Fruit fly (Drosophila melanogaster): ENCODE results near the gene CRMP.

CRMP gene

DNA sequence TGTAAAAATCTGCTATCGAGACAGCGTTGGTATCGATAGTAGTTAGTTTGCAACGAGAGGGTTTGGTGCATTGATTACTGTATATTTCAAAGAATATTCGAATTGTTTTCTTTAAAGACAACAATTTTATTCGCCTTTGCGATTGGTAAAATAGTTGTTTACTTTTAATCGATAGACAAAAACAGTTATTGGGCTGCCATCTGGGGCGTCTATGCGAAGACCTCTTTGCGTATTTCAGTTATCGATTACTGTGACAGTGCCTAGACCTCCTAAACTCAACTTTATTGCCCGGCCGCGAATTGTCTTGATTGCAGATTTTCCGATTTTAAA, 42.2 kb downstream of the CRMP start, which contains the start of gene Atu (continued):
- TF ChIP-seq bbx (GFP tag; IDR thresholded peaks at IDR 0.05; ENCODE audit: partially characterized antibody) = peak; percentile 83
- no peak for TF ChIP-seq Bdp1 (GFP tag; optimal IDR thresholded peaks at IDR 0.05)
- TF ChIP-seq mld (GFP tag; IDR thresholded peaks at IDR 0.05; ENCODE audit: partially characterized antibody) = peak; percentile 42; the same call in 1 of the 3 replicates
- no peak for TF ChIP-seq az2 (GFP tag; optimal IDR thresholded peaks at IDR 0.05)
- no peak for TF ChIP-seq aop (GFP tag; IDR thresholded peaks at IDR 0.05)
- TF ChIP-seq GATAe (GFP tag; conservative IDR thresholded peaks at IDR 0.05) = no peak
- peak; percentile 88 for TF ChIP-seq CHES-1-like (GFP tag; optimal IDR thresholded peaks at IDR 0.05)
- no peak for TF ChIP-seq ci (GFP tag; IDR thresholded peaks at IDR 0.05)
- no peak for TF ChIP-seq run (tag; optimal IDR thresholded peaks at IDR 0.05)
- peak; percentile 56 for TF ChIP-seq CG12391 (tag; optimal IDR thresholded peaks at IDR 0.05)
- no peak for TF ChIP-seq HLH3B (GFP tag; IDR thresholded peaks at IDR 0.05)
- no peak for TF ChIP-seq cwo (GFP tag; optimal IDR thresholded peaks at IDR 0.05)
- peak; percentile 57 for TF ChIP-seq CG17186 (GFP tag; optimal IDR thresholded peaks at IDR 0.05)
- TF ChIP-seq ATbp (GFP tag; optimal IDR thresholded peaks at IDR 0.05) = no peak
- TF ChIP-seq chinmo (GFP tag; IDR thresholded peaks at IDR 0.05; ENCODE audit: partially characterized antibody) = peak; percentile 87
- peak; percentile 43 for TF ChIP-seq ind (GFP tag; optimal IDR thresholded peaks at IDR 0.05)
- no peak for TF ChIP-seq caup (GFP tag; optimal IDR thresholded peaks at IDR 0.05; ENCODE audit: severe bottlenecking)
- no peak for TF ChIP-seq Sox102F (GFP tag; optimal IDR thresholded peaks at IDR 0.05)
- TF ChIP-seq salm (tag; optimal IDR thresholded peaks at IDR 0.05) = no peak
- TF ChIP-seq CG8765 (GFP tag; IDR thresholded peaks at IDR 0.05) = no peak
- peak; percentile 94 for TF ChIP-seq knrl (GFP tag; IDR thresholded peaks at IDR 0.05; ENCODE audit: partially characterized antibody)
- peak; percentile 94 for TF ChIP-seq CG14860 (GFP tag; IDR thresholded peaks at IDR 0.05; ENCODE audit: partially characterized antibody)
- no peak for TF ChIP-seq Hey (tag; optimal IDR thresholded peaks at IDR 0.05)
- TF ChIP-seq lov (optimal IDR thresholded peaks at IDR 0.05) = no peak
- no peak for TF ChIP-seq lov (GFP tag; IDR thresholded peaks at IDR 0.05)
- TF ChIP-seq CG8944 (GFP tag; optimal IDR thresholded peaks at IDR 0.05) = no peak
- TF ChIP-seq CG10543 (GFP tag; optimal IDR thresholded peaks at IDR 0.05) = no peak
- TF ChIP-seq Dbx (GFP tag; IDR thresholded peaks at IDR 0.05) = no peak
- no peak for TF ChIP-seq CG6272 (GFP tag; IDR thresholded peaks at IDR 0.05)
- TF ChIP-seq sisA (GFP tag; IDR thresholded peaks at IDR 0.05) = no peak
- TF ChIP-seq HmgZ (tag; optimal IDR thresholded peaks at IDR 0.05) = peak; percentile 79
- TF ChIP-seq Six4 (GFP tag; optimal IDR thresholded peaks at IDR 0.05) = no peak
- no peak for TF ChIP-seq CrebB (tag; optimal IDR thresholded peaks at IDR 0.05)
- TF ChIP-seq CG14965 (GFP tag; optimal IDR thresholded peaks at IDR 0.05; ENCODE audit: borderline replicate concordance) = no peak
- no peak for TF ChIP-seq jumu (GFP tag; optimal IDR thresholded peaks at IDR 0.05)
- no peak for TF ChIP-seq Atf3 (GFP tag; optimal IDR thresholded peaks at IDR 0.05)
- peak; percentile 96 for TF ChIP-seq Sry-δ (GFP tag; optimal IDR thresholded peaks at IDR 0.05)
- TF ChIP-seq jigr1 (GFP tag; IDR thresholded peaks at IDR 0.05) = no peak
- TF ChIP-seq trh (GFP tag; optimal IDR thresholded peaks at IDR 0.05) = no peak
- TF ChIP-seq abd-A (tag; optimal IDR thresholded peaks at IDR 0.05) = no peak
- no peak for TF ChIP-seq gem (tag; optimal IDR thresholded peaks at IDR 0.05)
- peak; percentile 72 for TF ChIP-seq CG2120 (GFP tag; optimal IDR thresholded peaks at IDR 0.05)
- peak; percentile 97 for TF ChIP-seq Dll (GFP tag; IDR thresholded peaks at IDR 0.05; ENCODE audit: partially characterized antibody)
- TF ChIP-seq CG10209 (GFP tag; optimal IDR thresholded peaks at IDR 0.05) = no peak
- peak; percentile 62 for TF ChIP-seq CG3847 (GFP tag; IDR thresholded peaks at IDR 0.05)
- TF ChIP-seq pfk (GFP tag; optimal IDR thresholded peaks at IDR 0.05) = no peak
- peak; percentile 66 for TF ChIP-seq Ets97D (GFP tag; optimal IDR thresholded peaks at IDR 0.05)
- no peak for TF ChIP-seq CG17328 (GFP tag; IDR thresholded peaks at IDR 0.05)
- peak; percentile 39; the same call in 1 of the 3 replicates for TF ChIP-seq CG34422 (GFP tag; IDR thresholded peaks at IDR 0.05)
- TF ChIP-seq zfh2 (GFP tag; optimal IDR thresholded peaks at IDR 0.05) = peak; percentile 38
- peak; percentile 74 for TF ChIP-seq CG12659 (GFP tag; optimal IDR thresholded peaks at IDR 0.05)
